Worm (Caenorhabditis elegans): ENCODE data around the gene egas-4.
A peak's percentile ranks its signal among the peaks of the same experiment; 100 is the strongest.

The egas-4 gene

DNA sequence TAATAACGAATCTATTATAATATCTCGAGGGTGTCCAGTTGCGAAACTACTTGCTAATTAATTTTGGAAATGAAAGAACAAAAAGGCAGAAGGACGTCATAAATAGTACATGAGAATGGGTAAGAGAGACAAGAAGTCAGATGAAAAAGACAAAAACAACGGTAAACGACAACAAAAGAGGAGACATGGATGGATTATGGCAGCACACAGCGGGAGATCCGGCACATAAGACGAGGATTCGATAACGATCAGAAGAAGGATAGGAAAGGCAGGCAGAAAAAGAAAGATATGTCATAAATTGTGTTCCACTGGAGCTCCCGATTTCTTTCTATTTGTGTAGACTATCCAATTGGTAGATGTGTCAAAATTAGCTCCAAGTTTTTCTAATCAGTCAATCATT is 23.9 kb upstream of the egas-4 start:
- no peak for TF ChIP-seq tbx-2 (tag; optimal IDR thresholded peaks at IDR 0.05)
- no peak for TF ChIP-seq daf-12 (tag; optimal IDR thresholded peaks at IDR 0.05)
- TF ChIP-seq lsy-12 (tag; optimal IDR thresholded peaks at IDR 0.05), result no peak
- no peak for TF ChIP-seq nhr-76 (tag; optimal IDR thresholded peaks at IDR 0.05)
- no peak for TF ChIP-seq ama-1 (optimal IDR thresholded peaks at IDR 0.05)
- no peak for TF ChIP-seq jun-1 (tag; optimal IDR thresholded peaks at IDR 0.05)
- no peak for TF ChIP-seq unc-39 (tag; optimal IDR thresholded peaks at IDR 0.05)
- TF ChIP-seq snpc-4 (tag; optimal IDR thresholded peaks at IDR 0.05), result no peak
- TF ChIP-seq ceh-28 (tag; optimal IDR thresholded peaks at IDR 0.05), result no peak

ce11 chrIV:7520841-7521240 is 23.2 kb upstream of the egas-4 start:
- peak; percentile 48 for TF ChIP-seq pha-4 (tag; optimal IDR thresholded peaks at IDR 0.05)
- TF ChIP-seq snpc-4 (tag; optimal IDR thresholded peaks at IDR 0.05), result no peak
- no peak for TF ChIP-seq ZK546.5 (tag; optimal IDR thresholded peaks at IDR 0.05)
- TF ChIP-seq nhr-12 (tag; optimal IDR thresholded peaks at IDR 0.05), result no peak
- TF ChIP-seq elt-2 (tag; optimal IDR thresholded peaks at IDR 0.05), result peak; percentile 65
- TF ChIP-seq pqm-1 (tag; optimal IDR thresholded peaks at IDR 0.05), result peak; percentile 50
- TF ChIP-seq fkh-10 (GFP tag; optimal IDR thresholded peaks at IDR 0.05), result no peak
- no peak for TF ChIP-seq ceh-9 (tag; optimal IDR thresholded peaks at IDR 0.05)

ce11 chrIV:7520258-7520657 is 22.6 kb upstream of the egas-4 start:
- TF ChIP-seq pqm-1 (tag; optimal IDR thresholded peaks at IDR 0.05) (peak; percentile 73), R02D3.7 (tag; optimal IDR thresholded peaks at IDR 0.05) (no peak), unc-62 (GFP tag; optimal IDR thresholded peaks at IDR 0.05) (no peak), pha-4 (tag; optimal IDR thresholded peaks at IDR 0.05) (peak; percentile 50), elt-2 (tag; optimal IDR thresholded peaks at IDR 0.05) (peak; percentile 62), eor-1 (tag; optimal IDR thresholded peaks at IDR 0.05) (no peak)

ce11 chrIV:7516167-7516566 is 18.5 kb upstream of the egas-4 start, which contains the start of the genes R05G6.9 and R05G6.3:
TSS of gene R05G6.9 (minus strand) at chrIV:7516267.
TSS of gene R05G6.3 (plus strand) at chrIV:7516552.
- TF ChIP-seq fkh-2 (tag; optimal IDR thresholded peaks at IDR 0.05), result no peak
- no peak for TF ChIP-seq R02D3.7 (tag; optimal IDR thresholded peaks at IDR 0.05)
- TF ChIP-seq fkh-10 (GFP tag; optimal IDR thresholded peaks at IDR 0.05), result no peak
- no peak for TF ChIP-seq elt-1 (tag; optimal IDR thresholded peaks at IDR 0.05)
- no peak for TF ChIP-seq ceh-82 (tag; optimal IDR thresholded peaks at IDR 0.05)

DNA sequence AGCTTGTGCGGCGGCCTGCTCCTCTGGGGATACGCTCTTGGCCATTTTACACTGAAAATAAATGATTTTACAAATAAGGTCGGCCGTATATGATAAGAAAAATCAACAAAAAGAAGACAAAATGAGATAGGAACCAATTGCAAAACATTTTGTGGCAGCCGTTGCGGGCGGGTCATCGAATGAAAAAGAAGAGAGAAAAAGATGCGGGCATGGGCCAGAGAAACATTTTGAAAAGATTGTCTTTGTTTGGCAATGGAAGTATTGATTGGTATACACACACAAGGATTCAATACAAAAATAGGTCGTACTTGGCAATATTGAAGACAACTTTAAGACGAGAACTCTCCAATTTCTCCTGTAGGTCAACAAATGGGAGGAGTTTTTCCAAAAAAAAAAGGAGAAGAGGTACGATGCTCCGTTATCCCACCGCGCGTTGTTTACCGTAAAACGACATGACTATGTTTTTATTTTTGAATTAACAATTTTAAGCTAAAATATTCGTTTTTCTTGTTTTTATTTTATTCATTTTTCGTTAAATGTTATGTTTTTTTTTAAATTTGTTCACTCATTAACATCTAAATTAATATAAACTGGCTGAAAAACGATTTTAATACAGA is 15.1 kb upstream of the egas-4 start, which contains the start of the genes plc-4 and R05G6.4:
Gene plc-4 (minus strand): TSS at position 51 of the 617 bp plus-strand sequence.
Gene R05G6.4 (plus strand): TSS at position 617 of the 617 bp plus-strand sequence.
- no peak for TF ChIP-seq sea-2 (GFP tag; optimal IDR thresholded peaks at IDR 0.05)
- TF ChIP-seq R02D3.7 (tag; optimal IDR thresholded peaks at IDR 0.05), result peak; percentile 88
- TF ChIP-seq ceh-82 (tag; optimal IDR thresholded peaks at IDR 0.05), result no peak
- TF ChIP-seq ceh-28 (tag; optimal IDR thresholded peaks at IDR 0.05), result peak; percentile 41
- no peak for TF ChIP-seq mdl-1 (tag; optimal IDR thresholded peaks at IDR 0.05)
- no peak for TF ChIP-seq elt-3 (tag; optimal IDR thresholded peaks at IDR 0.05)
- no peak for TF ChIP-seq zag-1 (tag; optimal IDR thresholded peaks at IDR 0.05)
- peak; percentile 71 for TF ChIP-seq nfya-1 (tag; optimal IDR thresholded peaks at IDR 0.05; ENCODE audit: insufficient read depth)
- no peak for TF ChIP-seq elt-2 (tag; optimal IDR thresholded peaks at IDR 0.05)
- TF ChIP-seq nhr-12 (tag; optimal IDR thresholded peaks at IDR 0.05), result no peak
- TF ChIP-seq hmg-11 (tag; optimal IDR thresholded peaks at IDR 0.05), result peak; percentile 10
- TF ChIP-seq snpc-4 (tag; optimal IDR thresholded peaks at IDR 0.05), result peak; percentile 26
- no peak for TF ChIP-seq lsy-12 (tag; optimal IDR thresholded peaks at IDR 0.05)
- no peak for TF ChIP-seq ztf-11 (tag; optimal IDR thresholded peaks at IDR 0.05)
- TF ChIP-seq nhr-23 (tag; optimal IDR thresholded peaks at IDR 0.05), result peak; percentile 44
- peak; percentile 54 for TF ChIP-seq lin-15B (tag; optimal IDR thresholded peaks at IDR 0.05)
- TF ChIP-seq lin-39 (tag; optimal IDR thresholded peaks at IDR 0.05), result peak; percentile 6
- peak; percentile 79 for TF ChIP-seq pha-4 (tag; optimal IDR thresholded peaks at IDR 0.05)

DNA sequence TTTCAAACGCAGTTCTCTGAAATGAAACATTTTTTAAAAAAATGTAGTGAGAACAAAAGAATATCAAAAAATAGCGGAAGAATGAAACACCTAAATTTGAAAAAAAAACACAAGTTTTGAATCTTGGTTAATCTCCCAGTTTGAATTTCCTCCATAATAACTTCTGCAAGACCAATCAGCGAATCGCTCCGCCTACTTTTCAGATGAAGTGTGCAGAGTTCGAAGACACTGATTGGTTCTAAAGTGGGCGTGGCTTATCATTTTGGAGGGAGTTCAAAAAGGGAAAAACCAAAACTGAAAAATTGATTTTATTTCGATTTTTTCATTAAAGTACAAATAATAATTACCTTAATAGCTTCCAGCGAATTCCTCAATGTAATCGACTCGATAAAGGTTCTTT is 13.2 kb upstream of the egas-4 start:
- TF ChIP-seq lin-15B (tag; optimal IDR thresholded peaks at IDR 0.05), result peak; percentile 18
- no peak for TF ChIP-seq egl-5 (tag; optimal IDR thresholded peaks at IDR 0.05)
- no peak for TF ChIP-seq nhr-11 (tag; optimal IDR thresholded peaks at IDR 0.05)
- TF ChIP-seq nfya-1 (tag; optimal IDR thresholded peaks at IDR 0.05; ENCODE audit: insufficient read depth), result peak; percentile 96
- no peak for TF ChIP-seq nhr-77 (tag; optimal IDR thresholded peaks at IDR 0.05)
- TF ChIP-seq ceh-82 (tag; optimal IDR thresholded peaks at IDR 0.05), result no peak
- TF ChIP-seq pqm-1 (tag; optimal IDR thresholded peaks at IDR 0.05), result no peak
- no peak for TF ChIP-seq nhr-25 (tag; optimal IDR thresholded peaks at IDR 0.05)
